Worm (Caenorhabditis elegans) whole organism, young adult: ENCODE results near the gene sri-4.

Experiments
- B0019.2 ChIP-seq: fragments of 200-800 bp; sonication (Bioruptor generic); conservative IDR thresholded peaks from 2 replicates; pipeline ENCODE4 v1.3.6; 2022; ENCODE audit warnings: missing genetic modification reagents, missing genetic modification characterization, missing compliant biosample characterization
- B0035.1 ChIP-seq: sonication (generic microtip); optimal IDR thresholded peaks from 2 replicates; lab custom pipeline; 2016; ENCODE audit warnings: missing genetic modification characterization, mild to moderate bottlenecking, missing compliant biosample characterization, missing genotype, missing genetic modification reagents
- C06A6.2 ChIP-seq: fragments of 200-800 bp; sonication (Bioruptor generic); conservative IDR thresholded peaks from 2 replicates; pipeline ENCODE4 v1.3.6; 2022; ENCODE audit warnings: missing genetic modification characterization, missing compliant biosample characterization
- F23B12.7 ChIP-seq: sonication (generic microtip); optimal IDR thresholded peaks from 2 replicates; lab custom pipeline; 2017; ENCODE audit warnings: missing genetic modification characterization, mild to moderate bottlenecking, missing compliant biosample characterization, antibody characterized with exemption, moderate library complexity; ENCODE audit not compliant: insufficient read depth
- F49E8.2 ChIP-seq: sonication (generic microtip); optimal IDR thresholded peaks from 3 replicates; lab custom pipeline; 2017; ENCODE audit warnings: missing genetic modification characterization, mild to moderate bottlenecking, missing compliant biosample characterization, antibody characterized with exemption, moderate library complexity; ENCODE audit not compliant: insufficient read depth
- F52B5.7 ChIP-seq: sonication (generic microtip); optimal IDR thresholded peaks from 2 replicates; lab custom pipeline; 2016; ENCODE audit warnings: mild to moderate bottlenecking, missing genetic modification characterization, missing compliant biosample characterization
- K11D2.4 ChIP-seq: fragments of 200-800 bp; sonication (Bioruptor generic); IDR thresholded peaks from 2 replicates; pipeline ENCODE4 v1.3.6; 2022; ENCODE audit warnings: missing genetic modification reagents, missing genetic modification characterization, missing compliant biosample characterization
- Y56A3A.18 ChIP-seq: fragments of 200-800 bp; sonication (Bioruptor generic); IDR thresholded peaks from 2 replicates; pipeline ENCODE4 v1.3.6; 2022; ENCODE audit warnings: missing genetic modification reagents, missing genetic modification characterization, missing compliant biosample characterization
- Y79H2A.3 ChIP-seq: fragments of 200-800 bp; sonication (Bioruptor generic); conservative IDR thresholded peaks from 2 replicates; pipeline ENCODE4 v1.3.6; 2022; ENCODE audit warnings: missing genetic modification reagents, missing genetic modification characterization, missing compliant biosample characterization
- ama-1 ChIP-seq, 3 experiments: fragments of 150-350 bp in 1 of 3; sonication (generic microtip) in 2 of 3; optimal IDR thresholded peaks; 2 replicates each; lab custom pipeline; 2014 to 2018; ENCODE audit warnings: missing biosample characterization in 2 of 3, missing genetic modification characterization in 2 of 3, missing genetic modification reagents in 2 of 3
- athp-1 ChIP-seq: sonication (generic microtip); optimal IDR thresholded peaks from 2 replicates; lab custom pipeline; 2017; ENCODE audit warnings: mild to moderate bottlenecking, missing genetic modification characterization, missing compliant biosample characterization
- attf-3 ChIP-seq: fragments of 200-800 bp; sonication (Bioruptor generic); conservative IDR thresholded peaks from 2 replicates; pipeline ENCODE4 v1.3.6; 2022; ENCODE audit warnings: missing genetic modification reagents, missing genetic modification characterization, missing compliant biosample characterization
- attf-6 ChIP-seq: fragments of 200-800 bp; sonication (Bioruptor generic); IDR thresholded peaks from 2 replicates; pipeline ENCODE4 v1.3.6; 2022; ENCODE audit warnings: missing genetic modification reagents, missing genetic modification characterization, missing compliant biosample characterization
- ccch-3 ChIP-seq: fragments of 200-800 bp; sonication (Bioruptor generic); optimal IDR thresholded peaks from 2 replicates; lab custom pipeline; 2018; ENCODE audit warnings: mild to moderate bottlenecking, missing genetic modification characterization, missing compliant biosample characterization
- ceh-27 ChIP-seq: fragments of 200-800 bp; sonication (Bioruptor generic); optimal IDR thresholded peaks from 2 replicates; lab custom pipeline; 2018; ENCODE audit warnings: mild to moderate bottlenecking, missing genetic modification characterization, moderate library complexity, missing compliant biosample characterization
- ceh-79 ChIP-seq: sonication (generic microtip); optimal IDR thresholded peaks from 2 replicates; lab custom pipeline; 2017; ENCODE audit warnings: mild to moderate bottlenecking, missing genetic modification characterization, missing compliant biosample characterization
- chd-7 ChIP-seq: sonication (generic microtip); optimal IDR thresholded peaks from 2 replicates; lab custom pipeline; 2016; ENCODE audit warnings: mild to moderate bottlenecking, missing genetic modification characterization, moderate library complexity, missing compliant biosample characterization
- die-1 ChIP-seq: sonication (generic microtip); optimal IDR thresholded peaks from 2 replicates; lab custom pipeline; 2016; ENCODE audit warnings: missing genotype, mild to moderate bottlenecking, missing genetic modification characterization, missing compliant biosample characterization
- dox-1 ChIP-seq: fragments of 200-800 bp; sonication (Bioruptor generic); IDR thresholded peaks from 2 replicates; pipeline ENCODE4 v1.3.6; 2022; ENCODE audit warnings: missing genetic modification reagents, missing genetic modification characterization, missing compliant biosample characterization
- dpff-1 ChIP-seq: sonication (generic microtip); optimal IDR thresholded peaks from 2 replicates; lab custom pipeline; 2017; ENCODE audit warnings: mild to moderate bottlenecking, missing genetic modification characterization, missing compliant biosample characterization
- dpl-1 ChIP-seq: fragments of 150-350 bp; optimal IDR thresholded peaks from 2 replicates; lab custom pipeline; 2014; ENCODE audit warnings: missing biosample characterization, missing genetic modification reagents, missing genetic modification characterization
- egl-44 ChIP-seq: fragments of 200-800 bp; sonication (Bioruptor generic); IDR thresholded peaks from 2 replicates; pipeline ENCODE4 v1.3.6; 2022; ENCODE audit warnings: missing genetic modification reagents, missing genetic modification characterization, missing compliant biosample characterization
- ekl-4 ChIP-seq: fragments of 200-800 bp; sonication (Bioruptor generic); IDR thresholded peaks from 2 replicates; pipeline ENCODE4 v1.3.6; 2022; ENCODE audit warnings: missing genetic modification reagents, missing genetic modification characterization, missing compliant biosample characterization
- ets-4 ChIP-seq: fragments of 200-800 bp; sonication (Bioruptor generic); optimal IDR thresholded peaks from 2 replicates; lab custom pipeline; 2018; ENCODE audit warnings: mild to moderate bottlenecking, missing genetic modification characterization, missing compliant biosample characterization
- gei-17 ChIP-seq: fragments of 200-800 bp; sonication (Bioruptor generic); optimal IDR thresholded peaks from 2 replicates; lab custom pipeline; 2018; ENCODE audit warnings: mild to moderate bottlenecking, missing genetic modification characterization, missing compliant biosample characterization
- hlh-12 ChIP-seq: sonication (generic microtip); optimal IDR thresholded peaks from 2 replicates; lab custom pipeline; 2016; ENCODE audit warnings: missing genetic modification characterization, missing compliant biosample characterization
- hsf-1 ChIP-seq: fragments of 200-800 bp; sonication (Bioruptor generic); IDR thresholded peaks from 2 replicates; pipeline ENCODE4 v1.3.6; 2022; ENCODE audit warnings: missing genetic modification reagents, missing genetic modification characterization, missing compliant biosample characterization
- lag-1 ChIP-seq: fragments of 200-800 bp; sonication (Bioruptor generic); IDR thresholded peaks from 2 replicates; pipeline ENCODE4 v1.3.6; 2022; ENCODE audit warnings: missing genetic modification reagents, missing genetic modification characterization, missing compliant biosample characterization
- let-607 ChIP-seq, 2 experiments: fragments of 200-800 bp in 1 of 2; sonication (Bioruptor generic) in 1 of 2; sonication (generic microtip) in 1 of 2; optimal IDR thresholded peaks; 2 replicates each; lab custom pipeline; 2016 to 2018; ENCODE audit warnings: mild to moderate bottlenecking in 2 of 2, missing compliant biosample characterization in 2 of 2, missing genetic modification characterization in 2 of 2, moderate library complexity in 2 of 2, missing genotype in 1 of 2
- lin-40 ChIP-seq: sonication (generic microtip); optimal IDR thresholded peaks from 2 replicates; lab custom pipeline; 2016; ENCODE audit warnings: missing genetic modification characterization, mild to moderate bottlenecking, missing compliant biosample characterization, missing genotype, missing genetic modification reagents
- lin-54 ChIP-seq: fragments of 200-800 bp; sonication (Bioruptor generic); optimal IDR thresholded peaks from 2 replicates; lab custom pipeline; 2018; ENCODE audit warnings: mild to moderate bottlenecking, missing genetic modification characterization, missing compliant biosample characterization
- madf-6 ChIP-seq: fragments of 200-800 bp; sonication (Bioruptor generic); IDR thresholded peaks from 2 replicates; pipeline ENCODE4 v1.3.6; 2022; ENCODE audit warnings: missing genetic modification reagents, missing genetic modification characterization, missing compliant biosample characterization
- nfya-2 ChIP-seq: fragments of 200-800 bp; sonication (Bioruptor generic); IDR thresholded peaks from 2 replicates; pipeline ENCODE4 v1.3.6; 2022; ENCODE audit warnings: missing genetic modification reagents, missing genetic modification characterization, missing compliant biosample characterization
- nhr-80 ChIP-seq: sonication (generic microtip); optimal IDR thresholded peaks from 2 replicates; lab custom pipeline; 2016; ENCODE audit warnings: missing genetic modification characterization, missing compliant biosample characterization
- sdz-38 ChIP-seq: sonication (generic microtip); optimal IDR thresholded peaks from 2 replicates; lab custom pipeline; 2016; ENCODE audit warnings: missing genotype, missing genetic modification characterization, missing compliant biosample characterization
- sea-2 ChIP-seq: fragments of 200-800 bp; sonication (Bioruptor generic); IDR thresholded peaks from 2 replicates; pipeline ENCODE4 v1.3.6; 2022; ENCODE audit warnings: missing genetic modification characterization, missing compliant biosample characterization
- snpc-1.1 ChIP-seq: sonication (generic microtip); optimal IDR thresholded peaks from 2 replicates; lab custom pipeline; 2017; ENCODE audit warnings: missing genetic modification characterization, mild to moderate bottlenecking, missing compliant biosample characterization, antibody characterized with exemption, moderate library complexity, missing genotype, missing genetic modification reagents; ENCODE audit not compliant: insufficient read depth
- sptf-2 ChIP-seq: fragments of 200-800 bp; sonication (Bioruptor generic); optimal IDR thresholded peaks from 2 replicates; lab custom pipeline; 2018; ENCODE audit warnings: mild to moderate bottlenecking, missing genetic modification characterization, missing compliant biosample characterization
- tbx-9 ChIP-seq: sonication (generic microtip); optimal IDR thresholded peaks from 2 replicates; lab custom pipeline; 2016; ENCODE audit warnings: borderline replicate concordance, missing genetic modification characterization, inconsistent platforms, missing compliant biosample characterization
- tlf-1 ChIP-seq: fragments of 200-800 bp; sonication (Bioruptor generic); optimal IDR thresholded peaks from 2 replicates; lab custom pipeline; 2018; ENCODE audit warnings: mild to moderate bottlenecking, missing genetic modification characterization, missing compliant biosample characterization
- unc-62 ChIP-seq: fragments of 150-350 bp; optimal IDR thresholded peaks from 2 replicates; lab custom pipeline; 2014; ENCODE audit warnings: missing biosample characterization, missing genetic modification reagents, missing genetic modification characterization
- ztf-22 ChIP-seq: fragments of 200-800 bp; sonication (Bioruptor generic); optimal IDR thresholded peaks from 2 replicates; lab custom pipeline; 2018; ENCODE audit warnings: mild to moderate bottlenecking, missing genetic modification characterization, moderate library complexity, missing compliant biosample characterization
- ztf-25 ChIP-seq: fragments of 200-800 bp; sonication (Bioruptor generic); IDR thresholded peaks from 2 replicates; pipeline ENCODE4 v1.3.6; 2022; ENCODE audit warnings: missing genetic modification reagents, missing genetic modification characterization, missing compliant biosample characterization
- ztf-3 ChIP-seq: fragments of 200-800 bp; sonication (Bioruptor generic); optimal IDR thresholded peaks from 2 replicates; lab custom pipeline; 2018; ENCODE audit warnings: mild to moderate bottlenecking, missing genetic modification characterization, missing compliant biosample characterization

The sri-4 gene

DNA sequence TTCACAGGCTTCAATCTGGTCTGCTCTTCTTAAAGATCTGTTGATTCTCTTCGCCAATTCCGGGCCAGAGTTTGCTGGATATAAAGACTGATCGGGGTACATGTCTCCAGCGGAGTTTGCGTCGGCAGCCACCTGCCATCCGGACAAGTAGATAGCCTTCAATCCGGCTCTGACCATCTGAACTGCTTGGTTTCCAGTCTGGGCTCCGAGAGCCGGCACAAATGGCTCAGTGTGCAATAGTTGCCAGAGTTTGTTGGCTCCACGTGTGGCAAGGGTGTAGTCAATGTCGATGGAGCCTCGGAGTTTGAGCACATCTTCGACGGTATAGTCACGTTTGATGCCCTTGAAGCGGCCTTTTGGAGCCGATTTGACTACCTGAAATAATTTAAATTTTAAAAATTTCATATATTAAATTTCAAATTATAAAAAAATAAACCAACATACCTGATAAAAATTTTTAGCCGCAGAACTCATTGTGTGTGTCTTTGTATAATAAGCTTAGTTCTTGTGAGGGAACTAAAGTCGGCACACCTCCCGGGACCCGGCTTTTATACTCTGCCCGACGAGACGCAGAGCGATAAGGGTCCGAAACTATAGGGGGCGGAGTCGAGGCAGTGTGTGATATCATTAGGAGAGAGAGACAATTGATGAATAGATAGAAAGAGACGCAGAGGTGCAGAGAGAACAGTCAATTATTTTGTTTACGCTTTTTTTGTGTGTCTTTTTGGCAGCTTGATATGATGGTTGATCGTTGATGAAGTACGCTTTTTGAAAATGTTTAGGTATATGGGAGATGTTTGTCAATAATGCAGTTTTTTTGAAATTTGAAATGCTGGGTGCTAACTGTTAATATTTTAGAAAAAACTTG is 20.4 kb upstream of the sri-4 start, which contains the start of the genes icl-1 and srh-2 (continued):
- TF ChIP-seq attf-6 (GFP tag; lab: Robert Waterston, UW), result no peak
- peak; percentile 23; the same call in 1 of the 2 replicates for TF ChIP-seq C06A6.2
- TF ChIP-seq tlf-1 (GFP tag; lab: Kevin White, UChicago), result peak; percentile 21
- peak; percentile 61 for TF ChIP-seq athp-1
- TF ChIP-seq F23B12.7 (tag; lab: Kevin White, UChicago), result no peak
- no peak for TF ChIP-seq tbx-9 (tag; lab: Kevin White, UChicago)
- TF ChIP-seq attf-3, result no peak
- no peak for TF ChIP-seq dpl-1 (GFP tag; lab: Kevin White, UChicago)
- TF ChIP-seq hsf-1 (GFP tag; lab: Robert Waterston, UW), result no peak; the same call in 1 of the 2 replicates
- TF ChIP-seq die-1 (tag; lab: Kevin White, UChicago), result no peak
- 0 out of 2 replicates have a peak, but pooled peaks have one; percentile 3 for TF ChIP-seq B0019.2 (GFP tag; lab: Robert Waterston, UW)
- no peak for TF ChIP-seq lin-54 (GFP tag; lab: Kevin White, UChicago)
- TF ChIP-seq sptf-2 (GFP tag; lab: Kevin White, UChicago), result peak; percentile 64
- TF ChIP-seq unc-62 (GFP tag; lab: Kevin White, UChicago), result no peak
- no peak; the same call in 1 of the 2 replicates for TF ChIP-seq Y56A3A.18
- TF ChIP-seq egl-44 (GFP tag; lab: Robert Waterston, UW), result no peak
- peak; percentile 97 for TF ChIP-seq ama-1 (optimal IDR thresholded peaks at IDR 0.05; lab: Kevin White, UChicago)
- no peak for TF ChIP-seq ama-1 (GFP tag; optimal IDR thresholded peaks at IDR 0.05; lab: Kevin White, UChicago)
- peak; percentile 4 for TF ChIP-seq ztf-3 (GFP tag; lab: Kevin White, UChicago)
- peak; percentile 76 for TF ChIP-seq ceh-79 (tag; lab: Kevin White, UChicago)
- peak; percentile 68 for TF ChIP-seq dpff-1 (tag; lab: Kevin White, UChicago)
- TF ChIP-seq ekl-4 (GFP tag; lab: Robert Waterston, UW), result no peak
- TF ChIP-seq sdz-38 (tag; lab: Kevin White, UChicago), result no peak
- TF ChIP-seq lag-1, result 0 out of 2 replicates have a peak, but pooled peaks have one; percentile 45
- TF ChIP-seq ceh-27 (GFP tag; lab: Kevin White, UChicago), result no peak
- no peak for TF ChIP-seq F49E8.2 (tag; lab: Kevin White, UChicago)
- peak; percentile 35 for TF ChIP-seq gei-17 (GFP tag; lab: Kevin White, UChicago)
- TF ChIP-seq Y79H2A.3 (GFP tag; lab: Robert Waterston, UW), result no peak
- peak; percentile 42 for TF ChIP-seq chd-7
- no peak for TF ChIP-seq nfya-2 (GFP tag; lab: Robert Waterston, UW)
- no peak for TF ChIP-seq ztf-22 (GFP tag; lab: Kevin White, UChicago)
- TF ChIP-seq dox-1, result peak; percentile 64
- no peak for TF ChIP-seq let-607 (tag; optimal IDR thresholded peaks at IDR 0.05; lab: Kevin White, UChicago)
- TF ChIP-seq ets-4, result no peak
- TF ChIP-seq madf-6, result no peak
- no peak for TF ChIP-seq sea-2 (GFP tag; lab: Robert Waterston, UW)
- TF ChIP-seq B0035.1 (tag; lab: Kevin White, UChicago), result peak; percentile 39
- TF ChIP-seq lin-40 (tag; lab: Kevin White, UChicago), result peak; percentile 18
- no peak for TF ChIP-seq snpc-1.1 (tag; lab: Kevin White, UChicago)
- peak; percentile 83 for TF ChIP-seq F52B5.7 (tag; lab: Kevin White, UChicago)
- TF ChIP-seq ccch-3 (GFP tag; lab: Kevin White, UChicago), result no peak
- no peak for TF ChIP-seq hlh-12 (tag; lab: Kevin White, UChicago)
- TF ChIP-seq nhr-80 (tag; lab: Kevin White, UChicago), result peak; percentile 13
- TF ChIP-seq ztf-25 (GFP tag; lab: Robert Waterston, UW), result 0 out of 2 replicates have a peak, but pooled peaks have one; percentile 46
- TF ChIP-seq K11D2.4 (GFP tag; lab: Robert Waterston, UW), result peak; percentile 73
